Fruit fly (Drosophila melanogaster): Measurements from ENCODE around the gene CG11417.

CG11417 gene

dm6 chrX:1375265-1375958, 21.6 kb downstream of the CG11417 start, which contains the start of gene AMPKalpha (continued):
- TF ChIP-seq CG10431 (GFP tag; optimal IDR thresholded peaks at IDR 0.05) (no peak), Bgb (GFP tag; IDR thresholded peaks at IDR 0.05; ENCODE audit: partially characterized antibody) (no peak; the same call in 1 of the 2 replicates), stwl (tag; optimal IDR thresholded peaks at IDR 0.05) (peak; percentile 29), sqz (GFP tag; optimal IDR thresholded peaks at IDR 0.05) (no peak), CG13424 (tag; optimal IDR thresholded peaks at IDR 0.05) (no peak), E2f2 (GFP tag; IDR thresholded peaks at IDR 0.05) (peak; percentile 97), chinmo (GFP tag; IDR thresholded peaks at IDR 0.05; ENCODE audit: partially characterized antibody) (0 out of 4 replicates have a peak, but pooled peaks have one; percentile 26), Med (GFP tag) (peak; percentile 34), bbx (GFP tag; IDR thresholded peaks at IDR 0.05; ENCODE audit: partially characterized antibody) (peak; percentile 62), org-1 (GFP tag; optimal IDR thresholded peaks at IDR 0.05) (no peak), Trl (optimal IDR thresholded peaks at IDR 0.05) (peak; percentile 37 to 53), Trl (GFP tag; optimal IDR thresholded peaks at IDR 0.05) (no peak), CG11560 (tag; IDR thresholded peaks at IDR 0.05) (no peak), CG3847 (GFP tag; IDR thresholded peaks at IDR 0.05) (no peak), Dek (tag; optimal IDR thresholded peaks at IDR 0.05) (no peak), onecut (GFP tag; IDR thresholded peaks at IDR 0.05) (0 out of 2 replicates have a peak, but pooled peaks have one; percentile 21), Meics (GFP tag; optimal IDR thresholded peaks at IDR 0.05) (no peak), salm (tag; optimal IDR thresholded peaks at IDR 0.05) (no peak), Dref (GFP tag; IDR thresholded peaks at IDR 0.05) (peak; percentile 81), trem (tag; optimal IDR thresholded peaks at IDR 0.05) (peak; percentile 64), ken (GFP tag; IDR thresholded peaks at IDR 0.05) (no peak), pzg (GFP tag; optimal IDR thresholded peaks at IDR 0.05) (peak; percentile 78), HLH4C (GFP tag; IDR thresholded peaks at IDR 0.05; ENCODE audit: partially characterized antibody) (0 out of 3 replicates have a peak, but pooled peaks have one; percentile 24), pho (GFP tag; optimal IDR thresholded peaks at IDR 0.05) (no peak), CG33213 (GFP tag; optimal IDR thresholded peaks at IDR 0.05) (no peak), otp (GFP tag; IDR thresholded peaks at IDR 0.05) (no peak), D19B (GFP tag; optimal IDR thresholded peaks at IDR 0.05) (no peak), CG9437 (GFP tag; optimal IDR thresholded peaks at IDR 0.05) (peak; percentile 56), CG10274 (GFP tag; optimal IDR thresholded peaks at IDR 0.05) (no peak), MTF-1 (GFP tag; optimal IDR thresholded peaks at IDR 0.05; ENCODE audit: borderline replicate concordance) (no peak), Drgx (GFP tag; IDR thresholded peaks at IDR 0.05) (no peak), Hr39 (optimal IDR thresholded peaks at IDR 0.05) (no peak), ato (GFP tag; IDR thresholded peaks at IDR 0.05; ENCODE audit: partially characterized antibody) (no peak), Sry-δ (GFP tag; optimal IDR thresholded peaks at IDR 0.05) (peak; percentile 52), CG3726 (GFP tag; IDR thresholded peaks at IDR 0.05) (no peak), PHDP (tag; optimal IDR thresholded peaks at IDR 0.05) (no peak), disco-r (GFP tag; optimal IDR thresholded peaks at IDR 0.05) (no peak), Hand (GFP tag; optimal IDR thresholded peaks at IDR 0.05) (no peak), Nf-YB (GFP tag; optimal IDR thresholded peaks at IDR 0.05) (no peak), CG12391 (tag; optimal IDR thresholded peaks at IDR 0.05) (no peak), CG11696 (GFP tag; IDR thresholded peaks at IDR 0.05) (no peak), CG5953 (GFP tag; IDR thresholded peaks at IDR 0.05) (no peak), CG1603 (tag; optimal IDR thresholded peaks at IDR 0.05) (peak; percentile 47), Lim3 (GFP tag; IDR thresholded peaks at IDR 0.05) (no peak), CG6654 (GFP tag; optimal IDR thresholded peaks at IDR 0.05) (no peak), gcm (GFP tag; optimal IDR thresholded peaks at IDR 0.05) (no peak), CG17568 (GFP tag; optimal IDR thresholded peaks at IDR 0.05) (no peak), twi (tag; optimal IDR thresholded peaks at IDR 0.05) (no peak), MBD-R2 (GFP tag; IDR thresholded peaks at IDR 0.05) (peak; percentile 31; the same call in 1 of the 2 replicates), Adf1 (GFP tag; IDR thresholded peaks at IDR 0.05) (peak; percentile 8; the same call in 1 of the 2 replicates)
